Worm (Caenorhabditis elegans): ENCODE data around the gene clec-61.

DNA sequence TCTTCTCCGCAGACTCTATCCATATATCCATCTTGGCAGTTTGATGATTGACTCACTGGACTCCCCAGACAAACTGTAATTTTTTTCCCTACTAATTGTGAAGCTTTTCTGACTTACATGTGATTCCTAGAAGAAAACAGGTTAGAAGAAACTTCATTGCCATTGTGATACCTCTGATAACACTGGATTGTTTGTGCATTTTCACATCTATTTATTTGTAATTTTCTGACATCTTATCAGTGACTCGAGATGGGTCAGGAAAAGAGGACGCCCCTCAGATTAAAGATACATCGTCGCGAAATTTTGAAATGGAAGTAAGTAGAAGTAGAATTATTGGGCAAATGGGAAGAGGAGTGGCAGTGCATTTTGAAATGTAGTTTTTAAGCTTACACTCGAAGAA is at the start of gene clec-61:
- no peak for TF ChIP-seq tab-1 (GFP tag; IDR thresholded peaks at IDR 0.05)
- no peak for TF ChIP-seq klf-2 (GFP tag; conservative IDR thresholded peaks at IDR 0.05)

Measured in whole organism, midembryonic.